Worm (Caenorhabditis elegans): ENCODE results near the gene dsl-6.

ce11 chrIV:11352768-11353167 lies 45.3 kb downstream of the dsl-6 start:
- no peak for TF ChIP-seq egrh-3 (GFP tag; IDR thresholded peaks at IDR 0.05)
- no peak for TF ChIP-seq unc-130 (GFP tag; optimal IDR thresholded peaks at IDR 0.05)
- no peak for TF ChIP-seq lin-54 (GFP tag; optimal IDR thresholded peaks at IDR 0.05)
- no peak for TF ChIP-seq attf-6 (GFP tag; IDR thresholded peaks at IDR 0.05)
- TF ChIP-seq aptf-3 (GFP tag; IDR thresholded peaks at IDR 0.05): no peak
- TF ChIP-seq fkh-3 (tag; optimal IDR thresholded peaks at IDR 0.05): no peak
- TF ChIP-seq unc-62 (GFP tag; optimal IDR thresholded peaks at IDR 0.05): no peak
- TF ChIP-seq mel-28 (tag; optimal IDR thresholded peaks at IDR 0.05; ENCODE audit: borderline replicate concordance): no peak
- no peak for TF ChIP-seq ama-1 (optimal IDR thresholded peaks at IDR 0.05)
- TF ChIP-seq ama-1 (GFP tag; optimal IDR thresholded peaks at IDR 0.05): no peak
- no peak for TF ChIP-seq rpc-1 (optimal IDR thresholded peaks at IDR 0.05)
- no peak for TF ChIP-seq rpc-1 (tag; optimal IDR thresholded peaks at IDR 0.05)
- no peak for TF ChIP-seq hlh-26 (GFP tag; conservative IDR thresholded peaks at IDR 0.05)
- no peak for TF ChIP-seq madf-8 (GFP tag; conservative IDR thresholded peaks at IDR 0.05)
- TF ChIP-seq bed-2 (GFP tag; IDR thresholded peaks at IDR 0.05): no peak
- TF ChIP-seq madf-10 (tag; optimal IDR thresholded peaks at IDR 0.05): no peak
